Worm (Caenorhabditis elegans) whole organism, L4 larva: Measurements from ENCODE around the gene K01A6.8.
A peak's percentile ranks its signal among the peaks of the same experiment; 100 is the strongest.

Experiments
- T20F7.1 ChIP-seq: fragments of 200-800 bp; sonication (Bioruptor generic); optimal IDR thresholded peaks from 2 replicates; lab custom pipeline; 2018; ENCODE audit warnings: mild to moderate bottlenecking, missing genetic modification characterization, missing compliant biosample characterization
- Y48G9A.11 ChIP-seq: fragments of 200-800 bp; sonication (Bioruptor generic); IDR thresholded peaks from 2 replicates; pipeline ENCODE4 v1.3.6; 2022; ENCODE audit warnings: missing genetic modification reagents, missing genetic modification characterization, missing compliant biosample characterization
- Y5F2A.4 ChIP-seq: fragments of 200-800 bp; sonication (Bioruptor generic); optimal IDR thresholded peaks from 2 replicates; lab custom pipeline; 2018; ENCODE audit warnings: mild to moderate bottlenecking, missing genetic modification characterization, missing compliant biosample characterization
- ZK337.2 ChIP-seq: fragments of 200-800 bp; sonication (Bioruptor generic); IDR thresholded peaks from 2 replicates; pipeline ENCODE4 v1.3.6; 2022; ENCODE audit warnings: missing genetic modification reagents, missing genetic modification characterization, missing compliant biosample characterization
- aha-1 ChIP-seq: fragments of 150-350 bp; peaks from one replicate; lab custom pipeline; 2014; ENCODE audit warnings: missing biosample characterization, missing genetic modification characterization
- ceh-82 ChIP-seq: sonication (generic microtip); optimal IDR thresholded peaks from 2 replicates; lab custom pipeline; 2017; ENCODE audit warnings: missing biosample characterization, missing genetic modification characterization
- daf-16 ChIP-seq, 3 experiments: sonication (generic microtip); optimal IDR thresholded peaks; 2 replicates each; lab custom pipeline; 2016 to 2017; ENCODE audit warnings: missing genetic modification characterization in 3 of 3, missing genetic modification reagents in 3 of 3, mild to moderate bottlenecking in 2 of 3, missing compliant biosample characterization in 2 of 3, missing biosample characterization in 1 of 3, moderate library complexity in 1 of 3
- daf-19 ChIP-seq: fragments of 200-800 bp; sonication (Bioruptor generic); conservative IDR thresholded peaks from 2 replicates; pipeline ENCODE4 v1.3.6; 2022; ENCODE audit warnings: missing genetic modification characterization, missing compliant biosample characterization
- daf-8 ChIP-seq: fragments of 200-800 bp; sonication (Bioruptor generic); IDR thresholded peaks from 2 replicates; pipeline ENCODE4 v1.3.6; 2022; ENCODE audit warnings: missing genetic modification characterization, missing compliant biosample characterization
- dmd-6 ChIP-seq: fragments of 200-800 bp; sonication (Bioruptor generic); IDR thresholded peaks from 2 replicates; pipeline ENCODE4 v1.3.6; 2022; ENCODE audit warnings: missing genetic modification reagents, missing genetic modification characterization, missing compliant biosample characterization
- dmd-8 ChIP-seq: fragments of 200-800 bp; sonication (Bioruptor generic); IDR thresholded peaks from 2 replicates; pipeline ENCODE4 v1.3.6; 2022; ENCODE audit warnings: missing genetic modification characterization, missing compliant biosample characterization
- duxl-1 ChIP-seq: sonication (generic microtip); optimal IDR thresholded peaks from 2 replicates; lab custom pipeline; 2016; ENCODE audit warnings: mild to moderate bottlenecking, missing genetic modification characterization, moderate library complexity, missing compliant biosample characterization; ENCODE audit not compliant: poor library complexity
- dve-1 ChIP-seq: sonication (generic microtip); optimal IDR thresholded peaks from 2 replicates; lab custom pipeline; 2017; ENCODE audit warnings: antibody characterized with exemption, mild to moderate bottlenecking, missing genetic modification characterization, missing compliant biosample characterization; ENCODE audit not compliant: insufficient read depth
- egl-43 ChIP-seq: fragments of 200-800 bp; sonication (Bioruptor generic); IDR thresholded peaks from 2 replicates; pipeline ENCODE4 v1.3.6; 2022; ENCODE audit warnings: missing genetic modification reagents, missing genetic modification characterization, missing compliant biosample characterization
- fkh-10 ChIP-seq: fragments of 150-350 bp; optimal IDR thresholded peaks from 2 replicates; lab custom pipeline; 2014; ENCODE audit warnings: missing biosample characterization, missing genetic modification reagents, missing genetic modification characterization
- hlh-11 ChIP-seq: fragments of 200-800 bp; sonication (Bioruptor generic); optimal IDR thresholded peaks from 2 replicates; lab custom pipeline; 2018; ENCODE audit warnings: mild to moderate bottlenecking, missing genetic modification characterization, missing compliant biosample characterization
- hmg-1.1 ChIP-seq: fragments of 200-800 bp; sonication (Bioruptor generic); IDR thresholded peaks from 2 replicates; pipeline ENCODE4 v1.3.6; 2022; ENCODE audit warnings: missing genetic modification reagents, missing genetic modification characterization, missing compliant biosample characterization
- lim-7 ChIP-seq: fragments of 200-800 bp; sonication (Bioruptor generic); IDR thresholded peaks from 2 replicates; pipeline ENCODE4 v1.3.6; 2022; ENCODE audit warnings: missing genetic modification characterization, missing compliant biosample characterization
- lin-1 ChIP-seq: fragments of 200-800 bp; sonication (Bioruptor generic); IDR thresholded peaks from 2 replicates; pipeline ENCODE4 v1.3.6; 2022; ENCODE audit warnings: missing genetic modification reagents, missing genetic modification characterization, missing compliant biosample characterization
- lin-13 ChIP-seq: fragments of 150-350 bp; optimal IDR thresholded peaks from 2 replicates; lab custom pipeline; 2014; ENCODE audit warnings: missing biosample characterization, missing genetic modification reagents, missing genetic modification characterization
- lin-29 ChIP-seq: fragments of 200-800 bp; sonication (Bioruptor generic); IDR thresholded peaks from 2 replicates; pipeline ENCODE4 v1.3.6; 2022; ENCODE audit warnings: missing genetic modification reagents, missing genetic modification characterization, missing compliant biosample characterization
- madf-9 ChIP-seq: fragments of 200-800 bp; sonication (Bioruptor generic); conservative IDR thresholded peaks from 2 replicates; pipeline ENCODE4 v1.3.6; 2022; ENCODE audit warnings: missing genetic modification reagents, missing genetic modification characterization, missing compliant biosample characterization
- mdl-1 ChIP-seq, 2 experiments: fragments of 150-350 bp in 1 of 2; sonication (generic microtip) in 1 of 2; optimal IDR thresholded peaks; 2 replicates each; lab custom pipeline; 2014 to 2017; ENCODE audit warnings: missing biosample characterization in 2 of 2, missing genetic modification characterization in 2 of 2
- mdt-29 ChIP-seq: fragments of 200-800 bp; sonication (Bioruptor generic); IDR thresholded peaks from 2 replicates; pipeline ENCODE4 v1.3.6; 2022; ENCODE audit warnings: missing genetic modification reagents, missing genetic modification characterization, missing compliant biosample characterization
- nhr-28 ChIP-seq: fragments of 150-350 bp; optimal IDR thresholded peaks from 2 replicates; lab custom pipeline; 2014; ENCODE audit warnings: missing biosample characterization, missing genetic modification characterization
- nhr-48 ChIP-seq: sonication (generic microtip); optimal IDR thresholded peaks from 2 replicates; lab custom pipeline; 2016; ENCODE audit warnings: mild to moderate bottlenecking, missing genetic modification characterization, missing compliant biosample characterization
- nhr-76 ChIP-seq: fragments of 150-350 bp; optimal IDR thresholded peaks from 2 replicates; lab custom pipeline; 2014; ENCODE audit warnings: missing biosample characterization, missing genetic modification characterization
- nhr-77 ChIP-seq: fragments of 150-350 bp; optimal IDR thresholded peaks from 2 replicates; lab custom pipeline; 2014; ENCODE audit warnings: missing biosample characterization, missing genetic modification characterization
- pqm-1 ChIP-seq: sonication (generic microtip); optimal IDR thresholded peaks from 2 replicates; lab custom pipeline; 2017; ENCODE audit warnings: missing biosample characterization, missing genetic modification characterization
- skn-1 ChIP-seq: fragments of 150-350 bp; optimal IDR thresholded peaks from 2 replicates; lab custom pipeline; 2014; ENCODE audit warnings: missing biosample characterization, missing genetic modification characterization
- spr-1 ChIP-seq: sonication (generic microtip); optimal IDR thresholded peaks from 2 replicates; lab custom pipeline; 2016; ENCODE audit warnings: mild to moderate bottlenecking, missing genetic modification characterization, missing compliant biosample characterization
- spr-3 ChIP-seq: fragments of 200-800 bp; sonication (Bioruptor generic); optimal IDR thresholded peaks from 2 replicates; lab custom pipeline; 2018; ENCODE audit warnings: mild to moderate bottlenecking, missing genetic modification characterization, missing compliant biosample characterization
- unc-39 ChIP-seq: sonication (generic microtip); optimal IDR thresholded peaks from 2 replicates; lab custom pipeline; 2017; ENCODE audit warnings: missing biosample characterization, missing genetic modification characterization
- unc-62 ChIP-seq, 3 experiments: fragments of 150-350 bp in 1 of 3; sonication (generic microtip); optimal IDR thresholded peaks in 2 of 3; peaks in 1 of 3; 1 replicate in 1 of 3; 2 replicates in 2 of 3; lab custom pipeline; 2014 to 2017; ENCODE audit warnings: missing biosample characterization in 3 of 3, missing genetic modification characterization in 3 of 3, missing genetic modification reagents in 3 of 3, missing genotype in 1 of 3
- zfp-2 ChIP-seq: sonication (generic microtip); optimal IDR thresholded peaks from 2 replicates; lab custom pipeline; 2016; ENCODE audit warnings: mild to moderate bottlenecking, missing genetic modification characterization, missing compliant biosample characterization
- zip-11 ChIP-seq: fragments of 200-800 bp; sonication (Bioruptor generic); IDR thresholded peaks from 2 replicates; pipeline ENCODE4 v1.3.6; 2022; ENCODE audit warnings: missing genetic modification characterization, missing compliant biosample characterization
- zip-2 ChIP-seq: fragments of 150-350 bp; optimal IDR thresholded peaks from 2 replicates; lab custom pipeline; 2014; ENCODE audit warnings: missing biosample characterization, missing genetic modification characterization

K01A6.8 gene

ce11 chrIV:11776968-11777467 is 39.8 kb upstream of the K01A6.8 start:
- no peak for TF ChIP-seq T20F7.1 (GFP tag; lab: Kevin White, UChicago)
- TF ChIP-seq duxl-1 = no peak
- no peak for TF ChIP-seq nhr-28 (tag; lab: Kevin White, UChicago)
- TF ChIP-seq aha-1 (tag; lab: Kevin White, UChicago) = peak; percentile 98
- TF ChIP-seq ZK337.2 (GFP tag; lab: Robert Waterston, UW) = no peak

- TF ChIP-seq pqm-1 (peak; percentile 66), lin-1 (GFP tag; lab: Robert Waterston, UW) (no peak), zfp-2 (tag; lab: Kevin White, UChicago) (no peak), nhr-28 (tag; lab: Kevin White, UChicago) (peak; percentile 47), mdt-29 (no peak), lim-7 (no peak), zip-11 (GFP tag; lab: Robert Waterston, UW) (no peak), spr-1 (tag; lab: Kevin White, UChicago) (no peak), lin-29 (GFP tag; lab: Robert Waterston, UW) (no peak), mdl-1 (tag; optimal IDR thresholded peaks at IDR 0.05; lab: Kevin White, UChicago) (no peak), lin-13 (GFP tag; lab: Kevin White, UChicago) (no peak), spr-3 (GFP tag; lab: Kevin White, UChicago) (no peak), hmg-1.1 (GFP tag; lab: Robert Waterston, UW) (no peak), dmd-8 (GFP tag; lab: Robert Waterston, UW) (no peak), Y5F2A.4 (no peak), ceh-82 (tag; lab: Kevin White, UChicago) (no peak), nhr-77 (tag; lab: Kevin White, UChicago) (peak; percentile 11), daf-16 (GFP tag; optimal IDR thresholded peaks at IDR 0.05; lab: Kevin White, UChicago) (no peak), daf-16 (tag; optimal IDR thresholded peaks at IDR 0.05; lab: Kevin White, UChicago) (peak; percentile 70), madf-9 (GFP tag; lab: Robert Waterston, UW) (no peak), nhr-76 (no peak)
These were observed 36.6 kb upstream of the K01A6.8 start, which contains the start of gene lips-5 for ce11 chrIV:11773692-11774225. Gene lips-5 (minus strand): TSS chrIV:11773742.

ce11 chrIV:11772119-11772518 is 35.0 kb upstream of the K01A6.8 start:
- no peak for TF ChIP-seq fkh-10 (GFP tag; lab: Kevin White, UChicago)
- TF ChIP-seq, all 104 proteins: peak for 0

- TF ChIP-seq pqm-1 = peak; percentile 77
- TF ChIP-seq unc-62 (GFP tag; optimal IDR thresholded peaks at IDR 0.05 in 1 of 2; lab: Kevin White, UChicago) = peak in 1 of 2 experiments; percentile 15
- no peak for TF ChIP-seq unc-62 (tag; optimal IDR thresholded peaks at IDR 0.05; lab: Kevin White, UChicago)
- peak; percentile 91 for TF ChIP-seq aha-1 (tag; lab: Kevin White, UChicago)
- no peak for TF ChIP-seq daf-8
- TF ChIP-seq daf-16 (GFP tag; optimal IDR thresholded peaks at IDR 0.05; lab: Kevin White, UChicago) = no peak
- TF ChIP-seq daf-16 (tag; optimal IDR thresholded peaks at IDR 0.05; lab: Kevin White, UChicago) = peak; percentile 55
- TF ChIP-seq daf-19 (GFP tag; lab: Robert Waterston, UW) = no peak
- TF ChIP-seq hlh-11 = peak; percentile 23
- peak; percentile 15 for TF ChIP-seq dve-1 (tag; lab: Kevin White, UChicago)
- no peak for TF ChIP-seq nhr-48 (tag; lab: Kevin White, UChicago)
- no peak for TF ChIP-seq skn-1 (tag; lab: Kevin White, UChicago)
- peak; percentile 73 for TF ChIP-seq nhr-28 (tag; lab: Kevin White, UChicago)
- TF ChIP-seq egl-43 (GFP tag; lab: Robert Waterston, UW) = no peak
- TF ChIP-seq unc-39 = no peak
- peak; percentile 70 for TF ChIP-seq dmd-6 (GFP tag; lab: Robert Waterston, UW)
- TF ChIP-seq zip-2 (tag; lab: Kevin White, UChicago) = no peak
- TF ChIP-seq Y48G9A.11 (GFP tag; lab: Robert Waterston, UW) = no peak
These were observed 33.9 kb upstream of the K01A6.8 start for ce11 chrIV:11771064-11771463.
